Worm (Caenorhabditis elegans) whole organism, midembryonic: ENCODE data around the gene aat-2.

Experiments used
- T22C8.4 ChIP-seq: fragments of 200-800 bp; sonication (Bioruptor generic); IDR thresholded peaks from 2 replicates; pipeline ENCODE4 v1.3.6; 2022; ENCODE audit warnings: missing genetic modification characterization, missing compliant biosample characterization
- cog-1 ChIP-seq: sonication (generic microtip); optimal IDR thresholded peaks from 2 replicates; lab custom pipeline; 2016; ENCODE audit warnings: missing genetic modification characterization, missing compliant biosample characterization
- flt-1 ChIP-seq: fragments of 200-800 bp; sonication (Bioruptor generic); IDR thresholded peaks from 2 replicates; pipeline ENCODE4 v1.3.6; 2022; ENCODE audit warnings: missing genetic modification characterization, missing compliant biosample characterization
- tab-1 ChIP-seq: fragments of 200-800 bp; sonication (Bioruptor generic); IDR thresholded peaks from 2 replicates; pipeline ENCODE4 v1.3.6; 2022; ENCODE audit warnings: missing genetic modification characterization, missing compliant biosample characterization
- ztf-23 ChIP-seq: fragments of 200-800 bp; sonication (Bioruptor generic); IDR thresholded peaks from 2 replicates; pipeline ENCODE4 v1.3.6; 2022; ENCODE audit warnings: missing genetic modification reagents, missing genetic modification characterization, missing compliant biosample characterization

ce11 chrV:9213554-9213953 lies 32.6 kb downstream of the aat-2 start, which contains the start of gene mdt-27:
- TF ChIP-seq flt-1 (GFP tag; lab: Robert Waterston, UW) = no peak
- no peak for TF ChIP-seq ztf-23
- no peak for TF ChIP-seq T22C8.4
- TF ChIP-seq tab-1 (GFP tag; lab: Robert Waterston, UW) = no peak
- no peak for TF ChIP-seq cog-1 (tag; lab: Kevin White, UChicago)
